Worm (Caenorhabditis elegans): ENCODE data around the gene Y51H7C.12.

DNA sequence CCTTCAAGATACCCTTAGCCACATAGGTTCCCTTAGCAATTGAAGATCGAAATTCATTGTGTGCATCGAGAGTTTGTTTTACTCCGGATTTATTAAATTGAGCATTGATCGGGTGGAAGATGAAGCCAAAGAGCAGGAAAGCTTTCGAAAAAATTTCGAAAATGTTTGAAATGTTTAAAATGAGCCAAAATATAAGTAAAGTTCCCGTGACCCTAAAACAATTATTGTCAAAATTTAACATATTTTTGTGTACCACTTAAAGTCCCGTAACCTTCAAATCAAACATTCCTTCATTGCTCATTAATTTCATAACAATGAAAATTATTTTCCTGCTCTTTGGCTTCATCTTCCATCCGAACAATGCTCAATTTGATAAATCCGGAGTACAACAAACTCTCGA lies 1.6 kb downstream of the Y51H7C.12 start, which contains the start of gene scl-17:
- TF ChIP-seq tbx-2 (tag; optimal IDR thresholded peaks at IDR 0.05) = no peak
- TF ChIP-seq tbx-7 (tag; optimal IDR thresholded peaks at IDR 0.05) = no peak
- TF ChIP-seq pqm-1 (tag; optimal IDR thresholded peaks at IDR 0.05) = no peak
- TF ChIP-seq ceh-48 (tag; optimal IDR thresholded peaks at IDR 0.05) = no peak
- TF ChIP-seq nhr-11 (tag; optimal IDR thresholded peaks at IDR 0.05) = no peak
- TF ChIP-seq pax-1 (tag; optimal IDR thresholded peaks at IDR 0.05) = no peak
- no peak for TF ChIP-seq ceh-2 (tag; optimal IDR thresholded peaks at IDR 0.05)
- TF ChIP-seq hlh-13 (GFP tag; optimal IDR thresholded peaks at IDR 0.05) = no peak
- TF ChIP-seq ama-1 (optimal IDR thresholded peaks at IDR 0.05) = no peak
- TF ChIP-seq lim-6 (tag; optimal IDR thresholded peaks at IDR 0.05) = no peak
- TF ChIP-seq elt-2 (tag; optimal IDR thresholded peaks at IDR 0.05) = no peak
- no peak for TF ChIP-seq madf-2 (tag; optimal IDR thresholded peaks at IDR 0.05)

All from whole organism, late embryonic.